Worm (Caenorhabditis elegans) whole organism, mixed stage, embryonic: Measurements from ENCODE around the gene nlp-66.

Source experiments
- pha-4 ChIP-seq: fragments of 150-350 bp; optimal IDR thresholded peaks from 2 replicates; lab custom pipeline; 2018; ENCODE audit warnings: missing biosample characterization, missing genetic modification reagents, missing genetic modification characterization
- sem-2 ChIP-seq: fragments of 200-800 bp; sonication (Bioruptor generic); optimal IDR thresholded peaks from 2 replicates; lab custom pipeline; 2018; ENCODE audit warnings: mild to moderate bottlenecking, missing genetic modification characterization, missing compliant biosample characterization
- snpc-4 ChIP-seq: fragments of 150-350 bp; optimal IDR thresholded peaks from 2 replicates; lab custom pipeline; 2014; ENCODE audit warnings: missing biosample characterization, missing genetic modification characterization
- unc-62 ChIP-seq: fragments of 150-350 bp; optimal IDR thresholded peaks from 2 replicates; lab custom pipeline; 2014; ENCODE audit warnings: missing biosample characterization, missing genetic modification reagents, missing genetic modification characterization

ce11 chrX:11120808-11121207 is 4.2 kb upstream of the nlp-66 start, which contains the start of gene R08B4.3:
- TF ChIP-seq unc-62 (GFP tag; lab: Kevin White, UChicago) (no peak), sem-2 (GFP tag; lab: Kevin White, UChicago) (no peak), snpc-4 (tag; lab: Kevin White, UChicago) (no peak), pha-4 (tag; lab: Kevin White, UChicago) (no peak)
